Fruit fly (Drosophila melanogaster): ENCODE results near the gene Task7.
A peak's percentile ranks its signal among the peaks of the same experiment; 100 is the strongest.

The Task7 gene

dm6 chr3R:9404104-9404512 is 8.0 kb downstream of the Task7 start, which contains the start of the genes CG9356, BBIP1 and CG8135 (continued):
- no peak for TF ChIP-seq CG17568 (GFP tag; optimal IDR thresholded peaks at IDR 0.05)
- peak; percentile 44 for TF ChIP-seq CG6765 (GFP tag; optimal IDR thresholded peaks at IDR 0.05)
- no peak for TF ChIP-seq TFAM (GFP tag; optimal IDR thresholded peaks at IDR 0.05)
- TF ChIP-seq NK7.1 (GFP tag; optimal IDR thresholded peaks at IDR 0.05) = peak; percentile 58
- TF ChIP-seq exex (tag; optimal IDR thresholded peaks at IDR 0.05) = no peak
- peak; percentile 32; the same call in 1 of the 3 replicates for TF ChIP-seq CG16813 (GFP tag; IDR thresholded peaks at IDR 0.05; ENCODE audit: partially characterized antibody)
- peak; percentile 91 for TF ChIP-seq CG15514 (GFP tag; optimal IDR thresholded peaks at IDR 0.05)
- TF ChIP-seq CG34376 (GFP tag; optimal IDR thresholded peaks at IDR 0.05) = peak; percentile 65
- TF ChIP-seq MBD-R2 (GFP tag; IDR thresholded peaks at IDR 0.05) = peak; percentile 95
- TF ChIP-seq nom (GFP tag; optimal IDR thresholded peaks at IDR 0.05) = peak; percentile 44
- no peak for TF ChIP-seq br (optimal IDR thresholded peaks at IDR 0.05)
- TF ChIP-seq CG32532 (GFP tag; IDR thresholded peaks at IDR 0.05) = peak; percentile 74
- no peak for TF ChIP-seq HLH4C (GFP tag; IDR thresholded peaks at IDR 0.05; ENCODE audit: partially characterized antibody)
- TF ChIP-seq lbe (GFP tag; optimal IDR thresholded peaks at IDR 0.05) = peak; percentile 82
- TF ChIP-seq CG14710 (tag; optimal IDR thresholded peaks at IDR 0.05) = peak; percentile 90
- TF ChIP-seq corto (GFP tag; optimal IDR thresholded peaks at IDR 0.05) = no peak
- no peak for TF ChIP-seq CG30431 (GFP tag; optimal IDR thresholded peaks at IDR 0.05)
- peak; percentile 85 for TF ChIP-seq Chrac-16 (GFP tag; optimal IDR thresholded peaks at IDR 0.05)
- TF ChIP-seq slp2 (GFP tag; optimal IDR thresholded peaks at IDR 0.05) = peak; percentile 73
- TF ChIP-seq mam (GFP tag; optimal IDR thresholded peaks at IDR 0.05) = peak; percentile 86
- peak; percentile 76 for TF ChIP-seq Mes4 (GFP tag; optimal IDR thresholded peaks at IDR 0.05)
- peak; percentile 81 for TF ChIP-seq nmo (GFP tag; optimal IDR thresholded peaks at IDR 0.05)
- TF ChIP-seq CG10654 (GFP tag; optimal IDR thresholded peaks at IDR 0.05) = peak; percentile 78
- TF ChIP-seq CG13624 (GFP tag; optimal IDR thresholded peaks at IDR 0.05) = peak; percentile 90
- peak; percentile 81 to 83 for TF ChIP-seq chif (GFP tag; optimal IDR thresholded peaks at IDR 0.05)
- TF ChIP-seq zen2 (GFP tag; IDR thresholded peaks at IDR 0.05; ENCODE audit: partially characterized antibody) = no peak
- no peak for TF ChIP-seq amos (GFP tag; IDR thresholded peaks at IDR 0.05; ENCODE audit: partially characterized antibody)
- TF ChIP-seq odd (GFP tag; optimal IDR thresholded peaks at IDR 0.05) = no peak
- TF ChIP-seq cwo (GFP tag; optimal IDR thresholded peaks at IDR 0.05) = peak; percentile 26
- peak; percentile 78 for TF ChIP-seq pho (GFP tag; optimal IDR thresholded peaks at IDR 0.05)
- TF ChIP-seq gsb (GFP tag; IDR thresholded peaks at IDR 0.05) = no peak; the same call in 1 of the 2 replicates
- TF ChIP-seq ro (GFP tag; IDR thresholded peaks at IDR 0.05) = no peak
- TF ChIP-seq Jarid2 (GFP tag; optimal IDR thresholded peaks at IDR 0.05) = no peak
- TF ChIP-seq dati (GFP tag; IDR thresholded peaks at IDR 0.05) = no peak
- peak in 1 of 2 experiments; percentile 34 for TF ChIP-seq insv (GFP tag; optimal IDR thresholded peaks at IDR 0.05)
- peak; percentile 99 for TF ChIP-seq CG10267 (tag; optimal IDR thresholded peaks at IDR 0.05)
- no peak for TF ChIP-seq CG1529 (GFP tag; optimal IDR thresholded peaks at IDR 0.05)
- TF ChIP-seq CG14441 (GFP tag; IDR thresholded peaks at IDR 0.05) = peak; percentile 45; the same call in 1 of the 2 replicates
- peak; percentile 63 for TF ChIP-seq CG18262 (tag; optimal IDR thresholded peaks at IDR 0.05)
- TF ChIP-seq nerfin-2 (GFP tag; IDR thresholded peaks at IDR 0.05; ENCODE audit: partially characterized antibody) = no peak
- no peak for TF ChIP-seq Asciz (GFP tag; optimal IDR thresholded peaks at IDR 0.05)
- peak; percentile 66 for TF ChIP-seq ken (GFP tag; IDR thresholded peaks at IDR 0.05)
- peak; percentile 77 for TF ChIP-seq phol (tag; optimal IDR thresholded peaks at IDR 0.05)
- peak; percentile 45 for TF ChIP-seq CG3407 (GFP tag; optimal IDR thresholded peaks at IDR 0.05)
- TF ChIP-seq disco-r (GFP tag; optimal IDR thresholded peaks at IDR 0.05) = no peak
- TF ChIP-seq unc-4 (GFP tag; IDR thresholded peaks at IDR 0.05; ENCODE audit: partially characterized antibody) = peak; percentile 57; the same call in 1 of the 2 replicates
- TF ChIP-seq ato (GFP tag; IDR thresholded peaks at IDR 0.05; ENCODE audit: partially characterized antibody) = no peak
- TF ChIP-seq unpg (GFP tag; optimal IDR thresholded peaks at IDR 0.05) = no peak
- TF ChIP-seq Lim3 (GFP tag; IDR thresholded peaks at IDR 0.05) = no peak
- peak; percentile 61 for TF ChIP-seq crc (GFP tag; optimal IDR thresholded peaks at IDR 0.05)

All from whole organism, embryonic.